Worm (Caenorhabditis elegans) whole organism, L4/young adult: ENCODE measurements around the gene sulp-5.

Experiments
- W03F9.2 ChIP-seq: fragments of 150-350 bp; optimal IDR thresholded peaks from 2 replicates; lab custom pipeline; 2014; ENCODE audit warnings: missing biosample characterization, missing genetic modification characterization
- dao-5 ChIP-seq: sonication (generic microtip); optimal IDR thresholded peaks from 2 replicates; lab custom pipeline; 2016; ENCODE audit warnings: missing genotype, missing genetic modification characterization, moderate library complexity, missing compliant biosample characterization
- him-1 ChIP-seq: sonication (generic microtip); optimal IDR thresholded peaks from 2 replicates; lab custom pipeline; 2016; ENCODE audit warnings: missing genotype, missing genetic modification reagents, missing genetic modification characterization, missing compliant biosample characterization

ce11 chrV:11888656-11889055 is 8.8 kb downstream of the sulp-5 start:
- TF ChIP-seq him-1 (tag; lab: Kevin White, UChicago) (no peak), dao-5 (tag; lab: Kevin White, UChicago) (no peak), W03F9.2 (tag; lab: Kevin White, UChicago) (no peak)
